Fruit fly (Drosophila melanogaster) whole organism, embryonic: ENCODE measurements around the gene Vps13D.

Experiments
- BEAF-32 ChIP-seq: fragments of 200-800 bp; sonication (Bioruptor generic); optimal IDR thresholded peaks from 3 replicates; lab custom pipeline; 2017; ENCODE audit warnings: missing biosample characterization, missing genetic modification characterization, mild to moderate bottlenecking, moderate library complexity, missing genetic modification reagents
- Bteb2 ChIP-seq: fragments of 200-800 bp; sonication (Bioruptor generic); optimal IDR thresholded peaks from 2 replicates; lab custom pipeline; 2016; ENCODE audit warnings: missing biosample characterization, missing genetic modification characterization
- CG12071 ChIP-seq: fragments of 200-800 bp; sonication (Bioruptor generic); optimal IDR thresholded peaks from 3 replicates; lab custom pipeline; 2018; ENCODE audit warnings: missing biosample characterization, mild to moderate bottlenecking, missing genetic modification characterization
- CG16813 ChIP-seq: fragments of 200-800 bp; sonication (Bioruptor generic); IDR thresholded peaks from 3 replicates; pipeline ENCODE4 v1.3.6; 2022; ENCODE audit warnings: missing biosample characterization, missing genetic modification characterization; ENCODE audit not compliant: partially characterized antibody
- CG16815 ChIP-seq: fragments of 200-800 bp; sonication (Bioruptor generic); optimal IDR thresholded peaks from 3 replicates; lab custom pipeline; 2017; ENCODE audit warnings: missing biosample characterization, mild to moderate bottlenecking, missing genetic modification characterization
- CG17361 ChIP-seq: fragments of 200-800 bp; sonication (Bioruptor generic); IDR thresholded peaks from 3 replicates; pipeline ENCODE4 v1.3.6; 2022; ENCODE audit warnings: missing biosample characterization, missing genetic modification characterization
- CG34224 ChIP-seq: fragments of 200-800 bp; sonication (Bioruptor generic); IDR thresholded peaks from 3 replicates; pipeline ENCODE4 v1.3.6; 2022; ENCODE audit warnings: missing biosample characterization, missing genetic modification characterization; ENCODE audit not compliant: partially characterized antibody
- CG7271 ChIP-seq: fragments of 200-800 bp; sonication (Bioruptor generic); optimal IDR thresholded peaks from 2 replicates; lab custom pipeline; 2018; ENCODE audit warnings: missing biosample characterization, mild to moderate bottlenecking, missing genetic modification characterization, moderate library complexity
- CG7372 ChIP-seq: fragments of 200-800 bp; sonication (Bioruptor generic); IDR thresholded peaks from 2 replicates; pipeline ENCODE4 v1.3.6; 2022; ENCODE audit warnings: missing biosample characterization, missing genetic modification characterization
- CG7963 ChIP-seq: fragments of 200-800 bp; sonication (Bioruptor generic); IDR thresholded peaks from 3 replicates; pipeline ENCODE4 v1.3.6; 2022; ENCODE audit warnings: missing biosample characterization, missing genetic modification characterization; ENCODE audit not compliant: partially characterized antibody
- CHES-1-like ChIP-seq: fragments of 200-800 bp; sonication (Bioruptor generic); optimal IDR thresholded peaks from 2 replicates; lab custom pipeline; 2016; ENCODE audit warnings: missing biosample characterization, missing genetic modification characterization
- D19A ChIP-seq: fragments of 200-800 bp; optimal IDR thresholded peaks from 3 replicates; lab custom pipeline; 2019; ENCODE audit warnings: missing biosample characterization, mild to moderate bottlenecking, missing genetic modification characterization, moderate library complexity
- Dll ChIP-seq: fragments of 200-800 bp; sonication (Bioruptor generic); IDR thresholded peaks from 4 replicates; pipeline ENCODE4 v1.3.6; 2022; ENCODE audit warnings: missing biosample characterization, missing genetic modification characterization; ENCODE audit not compliant: partially characterized antibody
- Dp ChIP-seq: fragments of 200-800 bp; sonication (Bioruptor generic); optimal IDR thresholded peaks from 2 replicates; lab custom pipeline; 2018; ENCODE audit warnings: missing biosample characterization, mild to moderate bottlenecking, missing genetic modification characterization, moderate library complexity
- E2f2 ChIP-seq: fragments of 200-800 bp; sonication (Bioruptor generic); IDR thresholded peaks from 2 replicates; pipeline ENCODE4 v1.3.6; 2022; ENCODE audit warnings: missing biosample characterization, missing genetic modification characterization
- HLH54F ChIP-seq: fragments of 200-800 bp; sonication (Bioruptor generic); optimal IDR thresholded peaks from 3 replicates; lab custom pipeline; 2016; ENCODE audit warnings: missing biosample characterization, missing genetic modification characterization
- Hr39 ChIP-seq: fragments of >200 bp; optimal IDR thresholded peaks from 2 replicates; lab custom pipeline; 2017
- MBD-R2 ChIP-seq: fragments of 200-800 bp; sonication (Bioruptor generic); IDR thresholded peaks from 2 replicates; pipeline ENCODE4 v1.3.6; 2022; ENCODE audit warnings: missing biosample characterization, missing genetic modification characterization
- MTF-1 ChIP-seq: fragments of 200-800 bp; sonication (Bioruptor generic); optimal IDR thresholded peaks from 2 replicates; lab custom pipeline; 2018; ENCODE audit warnings: missing biosample characterization, mild to moderate bottlenecking, missing genetic modification characterization, borderline replicate concordance
- Myb ChIP-seq: fragments of 200-800 bp; sonication (Bioruptor generic); optimal IDR thresholded peaks from 2 replicates; lab custom pipeline; 2016; ENCODE audit warnings: missing biosample characterization, missing genetic modification characterization
- Neu2 ChIP-seq: fragments of 200-800 bp; sonication (Bioruptor generic); optimal IDR thresholded peaks from 3 replicates; lab custom pipeline; 2016; ENCODE audit warnings: missing biosample characterization, missing genetic modification characterization, borderline replicate concordance
- Ravus ChIP-seq: fragments of 200-800 bp; sonication (Bioruptor generic); IDR thresholded peaks from 2 replicates; pipeline ENCODE4 v1.3.6; 2022; ENCODE audit warnings: missing biosample characterization, missing genetic modification characterization
- Scr ChIP-seq: fragments of 200-800 bp; sonication (Bioruptor generic); IDR thresholded peaks from 2 replicates; pipeline ENCODE4 v1.3.6; 2022; ENCODE audit warnings: missing biosample characterization, missing genetic modification characterization; ENCODE audit not compliant: partially characterized antibody
- crp ChIP-seq, 2 experiments: fragments of 200-800 bp; sonication (Bioruptor generic); optimal IDR thresholded peaks; 2 replicates in 1 of 2; 3 replicates in 1 of 2; lab custom pipeline; 2017; ENCODE audit warnings: missing biosample characterization in 2 of 2, missing genetic modification characterization in 2 of 2, mild to moderate bottlenecking in 1 of 2, moderate library complexity in 1 of 2
- ewg ChIP-seq: fragments of 200-800 bp; sonication (Bioruptor generic); optimal IDR thresholded peaks from 3 replicates; lab custom pipeline; 2017; ENCODE audit warnings: mild to moderate bottlenecking, missing biosample characterization, missing genetic modification reagents, missing genetic modification characterization
- gcm ChIP-seq: fragments of 200-800 bp; sonication (Bioruptor generic); optimal IDR thresholded peaks from 2 replicates; lab custom pipeline; 2019; ENCODE audit warnings: missing biosample characterization, mild to moderate bottlenecking, missing genetic modification characterization, moderate library complexity
- grn ChIP-seq: fragments of 200-800 bp; sonication (Bioruptor generic); optimal IDR thresholded peaks from 3 replicates; lab custom pipeline; 2017; ENCODE audit warnings: missing biosample characterization, missing genetic modification characterization
- ham ChIP-seq: fragments of 200-800 bp; sonication (Bioruptor generic); IDR thresholded peaks from 2 replicates; pipeline ENCODE4 v1.3.6; 2022; ENCODE audit warnings: missing biosample characterization, missing genetic modification characterization
- hkb ChIP-seq, 2 experiments: fragments of 200-800 bp in 1 of 2; fragments of >200 bp in 1 of 2; sonication (Bioruptor generic) in 1 of 2; IDR thresholded peaks in 1 of 2; optimal IDR thresholded peaks in 1 of 2; 2 replicates each; pipeline versions ENCODE4 v1.3.6 to Lab custom; 2017 to 2022; ENCODE audit warnings: missing biosample characterization in 1 of 2, missing genetic modification characterization in 1 of 2
- ind ChIP-seq: fragments of 200-800 bp; sonication (Bioruptor generic); optimal IDR thresholded peaks from 3 replicates; lab custom pipeline; 2016; ENCODE audit warnings: missing biosample characterization, missing genetic modification characterization
- insv ChIP-seq, 2 experiments: fragments of 200-800 bp; sonication (Bioruptor generic); optimal IDR thresholded peaks; 3 replicates each; lab custom pipeline; 2016 to 2018; ENCODE audit warnings: missing biosample characterization in 2 of 2, missing genetic modification characterization in 2 of 2
- inv ChIP-seq: fragments of 200-800 bp; sonication (Bioruptor generic); IDR thresholded peaks from 2 replicates; pipeline ENCODE4 v1.3.6; 2022; ENCODE audit warnings: missing biosample characterization, missing genetic modification characterization; ENCODE audit not compliant: partially characterized antibody
- nau ChIP-seq: fragments of 200-800 bp; sonication (Bioruptor generic); optimal IDR thresholded peaks from 3 replicates; lab custom pipeline; 2017; ENCODE audit warnings: missing biosample characterization, mild to moderate bottlenecking, missing genetic modification characterization, missing genetic modification reagents
- nom ChIP-seq: fragments of 200-800 bp; sonication (Bioruptor generic); optimal IDR thresholded peaks from 2 replicates; lab custom pipeline; 2017; ENCODE audit warnings: missing biosample characterization, missing genetic modification characterization, mild to moderate bottlenecking, moderate library complexity, missing genetic modification reagents
- onecut ChIP-seq: fragments of 200-800 bp; sonication (Bioruptor generic); IDR thresholded peaks from 2 replicates; pipeline ENCODE4 v1.3.6; 2022; ENCODE audit warnings: missing biosample characterization, missing genetic modification characterization
- sc ChIP-seq, 3 experiments: fragments of >200 bp in 2 of 3; fragments of 200-800 bp in 1 of 3; sonication (Bioruptor generic) in 1 of 3; optimal IDR thresholded peaks; 2 replicates in 2 of 3; 3 replicates in 1 of 3; lab custom pipeline; 2017; ENCODE audit warnings: mild to moderate bottlenecking in 1 of 3, missing biosample characterization in 1 of 3, missing genetic modification characterization in 1 of 3, missing genetic modification reagents in 1 of 3
- sd ChIP-seq: fragments of 200-800 bp; sonication (Bioruptor generic); optimal IDR thresholded peaks from 3 replicates; lab custom pipeline; 2018; ENCODE audit warnings: missing biosample characterization, mild to moderate bottlenecking, missing genetic modification characterization, moderate library complexity
- tna ChIP-seq: fragments of 200-800 bp; sonication (Bioruptor generic); IDR thresholded peaks from 2 replicates; pipeline ENCODE4 v1.3.6; 2022; ENCODE audit warnings: missing biosample characterization, missing genetic modification characterization; ENCODE audit not compliant: partially characterized antibody
- toy ChIP-seq: fragments of 200-800 bp; sonication (Bioruptor generic); IDR thresholded peaks from 2 replicates; pipeline ENCODE4 v1.3.6; 2022; ENCODE audit warnings: missing biosample characterization, missing genetic modification characterization
- ttk ChIP-seq: fragments of 200-800 bp; sonication (Bioruptor generic); IDR thresholded peaks from 2 replicates; pipeline ENCODE4 v2.1.2; 2022; ENCODE audit warnings: missing biosample characterization, missing genetic modification characterization

Vps13D gene

dm6 chr3L:12746241-12746640 lies 8.6 kb upstream of the Vps13D start (continued):
- TF ChIP-seq ham (no peak), CG17361 (GFP tag; lab: Robert Waterston, UW) (no peak), CG16815 (GFP tag; lab: Kevin White, UChicago) (no peak), CG7372 (GFP tag; lab: Robert Waterston, UW) (no peak), nau (no peak), sc (optimal IDR thresholded peaks at IDR 0.05; lab: Kevin White, UChicago) (no peak), sc (GFP tag; optimal IDR thresholded peaks at IDR 0.05; lab: Kevin White, UChicago) (no peak), HLH54F (GFP tag; lab: Kevin White, UChicago) (no peak), gcm (GFP tag; lab: Kevin White, UChicago) (no peak), Bteb2 (GFP tag; lab: Kevin White, UChicago) (no peak), Hr39 (no peak), Myb (GFP tag; lab: Kevin White, UChicago) (no peak), hkb (optimal IDR thresholded peaks at IDR 0.05; lab: Kevin White, UChicago) (no peak), hkb (GFP tag; IDR thresholded peaks at IDR 0.05; lab: Robert Waterston, UW) (no peak), Ravus (GFP tag; lab: Robert Waterston, UW) (no peak), inv (GFP tag; lab: Robert Waterston, UW) (peak; percentile 27; the same call in 1 of the 2 replicates), CG12071 (GFP tag; lab: Kevin White, UChicago) (no peak), MBD-R2 (no peak), CG7271 (no peak), toy (GFP tag; lab: Robert Waterston, UW) (no peak), CG7963 (GFP tag; lab: Robert Waterston, UW) (no peak), CHES-1-like (GFP tag; lab: Kevin White, UChicago) (no peak), tna (GFP tag; lab: Robert Waterston, UW) (peak; percentile 43; the same call in 1 of the 2 replicates), ttk (GFP tag; lab: Robert Waterston, UW) (no peak), nom (no peak), MTF-1 (GFP tag; lab: Kevin White, UChicago) (no peak)
- TF ChIP-seq, all 482 proteins: peak for 5

DNA sequence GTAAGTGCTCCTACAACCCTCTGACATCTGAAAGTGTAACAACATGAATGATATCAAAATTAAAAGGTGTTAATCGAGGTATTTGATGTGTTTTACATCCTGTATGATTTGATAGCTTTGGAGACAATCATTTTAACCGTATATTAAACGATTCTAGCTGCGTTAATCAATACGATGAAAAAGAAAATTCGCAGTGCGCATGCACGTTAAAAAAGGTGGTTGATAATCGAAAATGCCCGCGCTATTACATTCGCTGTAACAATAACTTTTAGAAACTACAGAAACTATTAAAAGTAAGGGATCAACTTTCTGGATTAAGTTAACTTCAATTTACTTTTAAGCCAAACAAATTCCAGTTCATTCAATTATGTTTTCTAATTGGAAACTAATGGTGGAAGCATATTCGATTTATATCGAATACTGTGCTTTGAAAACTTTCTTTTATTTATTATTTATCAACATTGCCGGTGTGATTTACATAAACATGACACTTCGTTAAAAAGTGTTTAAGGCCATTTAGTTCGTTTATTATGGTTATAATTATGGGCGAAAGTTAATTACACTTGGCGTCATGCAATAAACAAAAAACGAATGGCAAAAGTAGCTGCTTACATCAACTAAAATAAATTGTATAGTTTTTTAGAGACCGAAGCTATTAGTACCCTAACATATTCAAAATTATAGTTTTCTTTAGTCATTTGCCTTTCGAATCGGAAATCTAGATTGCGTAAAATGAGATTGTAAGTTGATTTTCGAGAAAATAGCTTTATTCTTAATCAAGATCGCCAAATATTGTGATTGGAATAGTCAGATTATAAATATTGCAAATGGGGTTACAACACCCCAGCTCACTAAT lies 5.9 kb upstream of the Vps13D start:
- TF ChIP-seq grn, result peak; percentile 13
- TF ChIP-seq D19A, result peak; percentile 93
- TF ChIP-seq insv (GFP tag; optimal IDR thresholded peaks at IDR 0.05; lab: Kevin White, UChicago), result peak; percentile 55 to 93
- peak; percentile 82 for TF ChIP-seq ewg (GFP tag; lab: Kevin White, UChicago)
- TF ChIP-seq BEAF-32 (GFP tag; lab: Kevin White, UChicago), result peak; percentile 49
- peak; percentile 42; the same call in 1 of the 2 replicates for TF ChIP-seq Scr
- TF ChIP-seq E2f2, result peak; percentile 30; the same call in 1 of the 2 replicates
- no peak for TF ChIP-seq sd (tag; lab: Kevin White, UChicago)
- TF ChIP-seq crp (GFP tag; optimal IDR thresholded peaks at IDR 0.05; lab: Kevin White, UChicago), result no peak
- peak; percentile 34 for TF ChIP-seq Dp (GFP tag; lab: Kevin White, UChicago)
- TF ChIP-seq Neu2 (GFP tag; lab: Kevin White, UChicago), result no peak
- TF ChIP-seq CG34224 (GFP tag; lab: Robert Waterston, UW), result peak; percentile 43; the same call in 1 of the 3 replicates
- 0 out of 4 replicates have a peak, but pooled peaks have one; percentile 39 for TF ChIP-seq Dll (GFP tag; lab: Robert Waterston, UW)
- no peak for TF ChIP-seq ind (GFP tag; lab: Kevin White, UChicago)
- TF ChIP-seq CG16813 (GFP tag; lab: Robert Waterston, UW), result peak; percentile 33; the same call in 1 of the 3 replicates
- TF ChIP-seq onecut (GFP tag; lab: Robert Waterston, UW), result peak; percentile 83
